Worm (Caenorhabditis elegans): ENCODE measurements around the gene srd-19.

DNA sequence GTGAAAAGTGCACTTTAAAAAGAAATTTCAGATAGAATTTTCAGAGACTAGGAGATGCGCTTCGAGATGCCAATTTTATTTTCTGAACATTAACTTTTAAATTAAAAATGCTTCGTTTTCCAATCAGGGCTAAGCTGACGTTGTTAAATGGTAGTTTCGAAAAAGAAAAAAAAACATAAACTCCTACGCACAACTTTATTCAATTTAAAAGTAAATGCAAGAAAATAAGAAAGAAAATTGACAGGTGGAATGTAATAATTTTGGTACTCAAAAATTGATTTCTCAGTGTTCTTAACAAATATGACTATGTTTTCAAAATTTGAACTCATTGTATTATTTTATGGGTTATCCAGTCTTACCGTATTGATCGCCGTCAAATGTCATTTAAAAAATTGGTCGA lies 24.8 kb upstream of the srd-19 start, which contains the start of gene lurp-2:
- TF ChIP-seq K11D2.4 (GFP tag; IDR thresholded peaks at IDR 0.05) (no peak), tbp1 (GFP tag; optimal IDR thresholded peaks at IDR 0.05) (no peak)

Data from whole organism, young adult.